Fruit fly (Drosophila melanogaster): ENCODE measurements around the gene CG42393.
A peak's percentile ranks its signal among the peaks of the same experiment; 100 is the strongest.

- TF ChIP-seq CG8159 (tag; optimal IDR thresholded peaks at IDR 0.05) (no peak), D1 (tag; optimal IDR thresholded peaks at IDR 0.05) (peak; percentile 45), CG15710 (tag; optimal IDR thresholded peaks at IDR 0.05) (no peak), CG9948 (tag; optimal IDR thresholded peaks at IDR 0.05) (no peak), Snoo (tag; optimal IDR thresholded peaks at IDR 0.05) (no peak), CG13204 (GFP tag; optimal IDR thresholded peaks at IDR 0.05) (no peak), CG17806 (tag; optimal IDR thresholded peaks at IDR 0.05) (no peak), CG32121 (GFP tag; IDR thresholded peaks at IDR 0.05) (no peak)
These were observed 32.5 kb downstream of the CG42393 start for dm6 chr3L:18074988-18075387.

Measured in whole organism, pupa.